Worm (Caenorhabditis elegans) whole organism, L3 larva: ENCODE data around the gene hira-1.

Experiments
- R02D3.7 ChIP-seq: fragments of 150-350 bp; optimal IDR thresholded peaks from 2 replicates; lab custom pipeline; 2014; ENCODE audit warnings: missing biosample characterization, missing genetic modification characterization
- ZK546.5 ChIP-seq: sonication (generic microtip); optimal IDR thresholded peaks from 2 replicates; lab custom pipeline; 2017; ENCODE audit warnings: missing biosample characterization, missing genetic modification characterization
- aly-2 ChIP-seq: fragments of 150-350 bp; optimal IDR thresholded peaks from 2 replicates; lab custom pipeline; 2014; ENCODE audit warnings: missing biosample characterization, missing genetic modification characterization
- ceh-16 ChIP-seq: sonication (generic microtip); optimal IDR thresholded peaks from 2 replicates; lab custom pipeline; 2017; ENCODE audit warnings: missing biosample characterization, missing genetic modification characterization
- ceh-28 ChIP-seq: fragments of 150-350 bp; optimal IDR thresholded peaks from 2 replicates; lab custom pipeline; 2014; ENCODE audit warnings: missing biosample characterization, missing genetic modification reagents, missing genetic modification characterization
- ceh-82 ChIP-seq: fragments of 150-350 bp; optimal IDR thresholded peaks from 2 replicates; lab custom pipeline; 2014; ENCODE audit warnings: missing biosample characterization, missing genetic modification characterization
- ceh-9 ChIP-seq: sonication (generic microtip); optimal IDR thresholded peaks from 2 replicates; lab custom pipeline; 2018; ENCODE audit warnings: missing biosample characterization, missing genetic modification characterization
- daf-12 ChIP-seq: fragments of 150-350 bp; optimal IDR thresholded peaks from 2 replicates; lab custom pipeline; 2014; ENCODE audit warnings: missing biosample characterization, missing genetic modification reagents, missing genetic modification characterization
- elt-1 ChIP-seq: fragments of 150-350 bp; optimal IDR thresholded peaks from 2 replicates; lab custom pipeline; 2014; ENCODE audit warnings: missing biosample characterization, missing genetic modification characterization
- elt-2 ChIP-seq: sonication (generic microtip); optimal IDR thresholded peaks from 2 replicates; lab custom pipeline; 2016; ENCODE audit warnings: missing genetic modification reagents, mild to moderate bottlenecking, missing genetic modification characterization, missing compliant biosample characterization
- elt-3 ChIP-seq, 3 experiments: fragments of 150-350 bp in 1 of 3; sonication (generic microtip) in 2 of 3; optimal IDR thresholded peaks; 2 replicates in 2 of 3; 4 replicates in 1 of 3; lab custom pipeline; 2014 to 2017; ENCODE audit warnings: missing biosample characterization in 3 of 3, missing genetic modification characterization in 3 of 3
- eor-1 ChIP-seq, 2 experiments: fragments of 150-350 bp; optimal IDR thresholded peaks; 2 replicates each; lab custom pipeline; 2014 to 2018; ENCODE audit warnings: missing biosample characterization in 2 of 2, missing genetic modification characterization in 2 of 2
- fkh-10 ChIP-seq: sonication (generic microtip); optimal IDR thresholded peaks from 2 replicates; lab custom pipeline; 2017; ENCODE audit warnings: missing biosample characterization, missing genetic modification reagents, missing genetic modification characterization
- fkh-2 ChIP-seq: fragments of 150-350 bp; optimal IDR thresholded peaks from 2 replicates; lab custom pipeline; 2014; ENCODE audit warnings: missing biosample characterization, missing genetic modification reagents, missing genetic modification characterization
- fos-1 ChIP-seq: fragments of 150-350 bp; optimal IDR thresholded peaks from 2 replicates; lab custom pipeline; 2014; ENCODE audit warnings: missing biosample characterization, missing genetic modification characterization
- hmg-11 ChIP-seq: sonication (generic microtip); optimal IDR thresholded peaks from 2 replicates; lab custom pipeline; 2016; ENCODE audit warnings: missing genetic modification characterization, missing compliant biosample characterization
- lin-15B ChIP-seq: fragments of 150-350 bp; optimal IDR thresholded peaks from 2 replicates; lab custom pipeline; 2014; ENCODE audit warnings: missing biosample characterization, missing genetic modification characterization
- mdl-1 ChIP-seq: fragments of 150-350 bp; optimal IDR thresholded peaks from 2 replicates; lab custom pipeline; 2014; ENCODE audit warnings: missing biosample characterization, missing genetic modification characterization
- mml-1 ChIP-seq: fragments of 150-350 bp; sonication (generic microtip); optimal IDR thresholded peaks from 3 replicates; lab custom pipeline; 2014; ENCODE audit warnings: missing biosample characterization, missing genetic modification characterization
- nfya-1 ChIP-seq: sonication (generic microtip); optimal IDR thresholded peaks from 2 replicates; lab custom pipeline; 2017; ENCODE audit warnings: missing genetic modification characterization, mild to moderate bottlenecking, missing compliant biosample characterization, antibody characterized with exemption, moderate library complexity; ENCODE audit not compliant: insufficient read depth
- nhr-12 ChIP-seq: fragments of 150-350 bp; optimal IDR thresholded peaks from 2 replicates; lab custom pipeline; 2014; ENCODE audit warnings: missing biosample characterization, missing genetic modification characterization
- nhr-25 ChIP-seq: sonication (generic microtip); optimal IDR thresholded peaks from 2 replicates; lab custom pipeline; 2017; ENCODE audit warnings: missing biosample characterization, missing genetic modification characterization
- nhr-43 ChIP-seq: sonication (generic microtip); optimal IDR thresholded peaks from 2 replicates; lab custom pipeline; 2016; ENCODE audit warnings: mild to moderate bottlenecking, missing genetic modification characterization, missing compliant biosample characterization; ENCODE audit not compliant: poor library complexity, severe bottlenecking
- nhr-67 ChIP-seq: fragments of 150-350 bp; optimal IDR thresholded peaks from 2 replicates; lab custom pipeline; 2014; ENCODE audit warnings: missing biosample characterization, missing genetic modification characterization
- nhr-77 ChIP-seq: fragments of 150-350 bp; optimal IDR thresholded peaks from 2 replicates; lab custom pipeline; 2014; ENCODE audit warnings: missing biosample characterization, missing genetic modification characterization
- pha-4 ChIP-seq: fragments of 150-350 bp; optimal IDR thresholded peaks from 2 replicates; lab custom pipeline; 2014; ENCODE audit warnings: missing biosample characterization, missing genetic modification reagents, missing genetic modification characterization
- pqm-1 ChIP-seq: fragments of 150-350 bp; optimal IDR thresholded peaks from 2 replicates; lab custom pipeline; 2017; ENCODE audit warnings: missing biosample characterization, missing genetic modification characterization, inconsistent platforms
- skn-1 ChIP-seq: fragments of 150-350 bp; optimal IDR thresholded peaks from 2 replicates; lab custom pipeline; 2014; ENCODE audit warnings: missing biosample characterization, missing genetic modification characterization
- snpc-4 ChIP-seq: fragments of 150-350 bp; optimal IDR thresholded peaks from 2 replicates; lab custom pipeline; 2014; ENCODE audit warnings: missing biosample characterization, missing genetic modification characterization
- unc-39 ChIP-seq: sonication (generic microtip); optimal IDR thresholded peaks from 4 replicates; lab custom pipeline; 2017; ENCODE audit warnings: missing biosample characterization, missing genetic modification characterization
- unc-62 ChIP-seq: fragments of 150-350 bp; sonication (generic microtip); optimal IDR thresholded peaks from 4 replicates; lab custom pipeline; 2014; ENCODE audit warnings: missing biosample characterization, missing genetic modification reagents, missing genetic modification characterization
- zag-1 ChIP-seq: fragments of 150-350 bp; optimal IDR thresholded peaks from 2 replicates; lab custom pipeline; 2014; ENCODE audit warnings: missing biosample characterization, missing genetic modification characterization
- ztf-11 ChIP-seq: fragments of 150-350 bp; optimal IDR thresholded peaks from 2 replicates; lab custom pipeline; 2014; ENCODE audit warnings: missing biosample characterization, missing genetic modification characterization

The hira-1 gene

DNA sequence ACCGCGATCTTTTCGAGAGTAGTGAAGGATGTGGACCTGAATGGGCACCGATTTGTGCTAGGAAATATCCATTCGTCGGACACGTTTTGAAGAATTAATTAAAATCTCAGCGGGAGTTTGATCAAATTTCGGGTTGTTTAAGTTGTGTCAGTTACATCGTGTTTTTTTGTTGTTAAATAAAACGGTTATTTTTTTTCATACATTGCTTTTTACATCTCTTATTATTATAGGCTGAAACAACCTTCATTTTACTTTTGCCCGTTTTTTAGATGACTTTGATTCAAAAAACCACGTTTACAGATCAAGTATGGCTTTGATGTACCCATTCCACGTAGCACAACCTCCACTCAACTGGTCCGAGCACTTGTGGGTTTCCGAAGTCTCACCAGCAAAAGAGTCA lies 17.8 kb upstream of the hira-1 start, which contains the start of gene emb-1:
TSS of gene emb-1 (plus strand) at position 301 of the 400 bp plus-strand sequence.
- TF ChIP-seq lin-15B (tag; lab: Kevin White, UChicago) = no peak
- no peak for TF ChIP-seq nhr-12 (tag; lab: Kevin White, UChicago)
- TF ChIP-seq R02D3.7 (tag; lab: Kevin White, UChicago) = no peak
- TF ChIP-seq pqm-1 = no peak
- no peak for TF ChIP-seq ceh-28 (tag; lab: Kevin White, UChicago)
- TF ChIP-seq nfya-1 (tag; lab: Kevin White, UChicago) = no peak
- no peak for TF ChIP-seq ZK546.5 (tag; lab: Kevin White, UChicago)
- no peak for TF ChIP-seq elt-2 (tag; lab: Kevin White, UChicago)
- TF ChIP-seq elt-3 (tag; optimal IDR thresholded peaks at IDR 0.05; lab: Kevin White, UChicago) = no peak
- TF ChIP-seq ceh-16 (tag; lab: Kevin White, UChicago) = no peak
- TF ChIP-seq mdl-1 (tag; lab: Kevin White, UChicago) = no peak

ce11 chrIII:5173622-5174021 lies 17.3 kb upstream of the hira-1 start, which contains the start of gene cid-1:
TSS of gene cid-1 (plus strand) at chrIII:5173922.
- TF ChIP-seq ztf-11 (no peak), skn-1 (tag; lab: Kevin White, UChicago) (no peak), eor-1 (tag; optimal IDR thresholded peaks at IDR 0.05; lab: Kevin White, UChicago) (no peak), nhr-77 (tag; lab: Kevin White, UChicago) (no peak)
- TF ChIP-seq, all 47 proteins: peak for 0

DNA sequence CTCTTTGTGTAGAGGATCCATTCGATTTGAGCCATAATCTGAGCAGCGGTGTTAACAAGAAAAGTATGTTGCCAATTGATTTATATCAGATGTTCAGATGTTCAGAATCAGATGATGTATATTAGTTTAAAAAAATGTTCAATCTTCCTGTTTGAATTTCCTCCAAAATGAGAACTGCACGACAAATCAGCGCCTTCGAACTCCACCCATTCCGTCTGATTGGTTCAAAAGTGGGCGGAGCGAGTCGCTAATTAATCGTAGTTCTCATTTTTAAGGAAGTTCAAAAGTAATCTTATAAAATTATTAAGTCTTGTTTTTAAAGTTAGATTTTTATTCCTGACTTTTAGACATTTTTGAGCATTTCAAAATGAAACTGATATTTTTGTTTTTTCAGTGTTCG lies 11.8 kb upstream of the hira-1 start:
- no peak for TF ChIP-seq ceh-9 (tag; lab: Kevin White, UChicago)
- TF ChIP-seq nfya-1 (tag; lab: Kevin White, UChicago) = peak; percentile 95

DNA sequence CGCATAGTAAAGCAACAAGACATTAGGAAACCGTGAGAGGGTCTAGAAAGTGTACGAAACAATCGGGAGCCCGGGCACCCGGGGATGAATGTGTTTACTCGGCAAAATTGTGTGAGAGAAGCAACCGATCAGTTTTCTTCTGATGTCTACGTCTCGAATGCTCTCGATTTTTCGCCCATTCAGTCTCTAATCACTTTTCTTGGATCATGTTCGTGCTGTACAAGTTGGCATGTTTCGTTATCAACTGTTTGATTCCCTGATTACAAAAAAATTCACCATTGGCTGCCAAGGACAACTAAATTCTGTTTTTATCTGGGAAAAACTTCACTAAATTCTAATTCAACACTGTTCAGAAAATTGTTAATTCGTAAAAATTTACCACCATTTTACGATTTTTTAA lies 10.3 kb upstream of the hira-1 start:
- TF ChIP-seq ZK546.5 (tag; lab: Kevin White, UChicago) (no peak), pha-4 (tag; lab: Kevin White, UChicago) (peak; percentile 6), unc-62 (no peak), ceh-82 (tag; lab: Kevin White, UChicago) (no peak), nhr-67 (tag; lab: Kevin White, UChicago) (no peak), pqm-1 (no peak), fkh-2 (no peak), mdl-1 (tag; lab: Kevin White, UChicago) (no peak), daf-12 (no peak), elt-1 (tag; lab: Kevin White, UChicago) (no peak), hmg-11 (tag; lab: Kevin White, UChicago) (no peak), lin-15B (tag; lab: Kevin White, UChicago) (no peak), fos-1 (tag; lab: Kevin White, UChicago) (no peak), nhr-77 (tag; lab: Kevin White, UChicago) (no peak), elt-3 (tag; optimal IDR thresholded peaks at IDR 0.05; lab: Kevin White, UChicago) (no peak), nhr-25 (tag; lab: Kevin White, UChicago) (no peak), ceh-16 (tag; lab: Kevin White, UChicago) (no peak), ceh-9 (tag; lab: Kevin White, UChicago) (no peak), zag-1 (tag; lab: Kevin White, UChicago) (no peak), aly-2 (tag; lab: Kevin White, UChicago) (no peak), snpc-4 (no peak), elt-2 (tag; lab: Kevin White, UChicago) (peak; percentile 67), fkh-10 (GFP tag; lab: Kevin White, UChicago) (no peak), skn-1 (tag; lab: Kevin White, UChicago) (no peak), nfya-1 (tag; lab: Kevin White, UChicago) (peak; percentile 14), mml-1 (tag; lab: Kevin White, UChicago) (no peak)

- TF ChIP-seq nhr-77 (tag; lab: Kevin White, UChicago) (no peak), nhr-43 (tag; lab: Kevin White, UChicago) (no peak), unc-39 (tag; lab: Kevin White, UChicago) (no peak)
These were observed 9.7 kb upstream of the hira-1 start for ce11 chrIII:5181217-5181616.
